Fruit fly (Drosophila melanogaster): ENCODE measurements around the gene Aplip1.

Aplip1 gene

DNA sequence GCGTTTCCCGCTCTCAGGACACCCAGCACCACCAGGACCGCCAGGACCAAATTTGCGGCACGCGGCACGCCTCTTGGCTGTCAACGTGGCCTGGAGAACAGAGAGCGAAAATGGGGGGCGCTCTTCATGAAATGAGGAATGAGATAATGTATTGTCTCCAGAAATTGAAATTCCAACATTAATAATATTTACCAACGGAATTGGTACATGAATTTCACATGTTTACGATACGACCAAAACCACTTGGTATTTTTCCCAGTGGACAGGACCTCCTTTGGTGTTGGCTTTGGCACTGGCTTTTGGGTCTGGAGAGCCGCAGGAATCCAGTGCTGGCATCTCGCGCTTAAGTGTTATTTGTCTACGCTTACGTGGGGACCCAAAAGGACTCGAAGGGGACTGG lies 12.7 kb upstream of the Aplip1 start:
- TF ChIP-seq CG4730 (GFP tag; IDR thresholded peaks at IDR 0.05): no peak
- no peak for TF ChIP-seq Dll (GFP tag; IDR thresholded peaks at IDR 0.05; ENCODE audit: partially characterized antibody)
- peak; percentile 60 for TF ChIP-seq CG14441 (GFP tag; IDR thresholded peaks at IDR 0.05)
- TF ChIP-seq CG31441 (GFP tag; IDR thresholded peaks at IDR 0.05): no peak
- TF ChIP-seq Elba2 (GFP tag; optimal IDR thresholded peaks at IDR 0.05): no peak
- no peak for TF ChIP-seq D (optimal IDR thresholded peaks at IDR 0.05)
- TF ChIP-seq D (GFP tag; optimal IDR thresholded peaks at IDR 0.05): no peak
- no peak for TF ChIP-seq CG2116 (GFP tag; optimal IDR thresholded peaks at IDR 0.05)
- no peak for TF ChIP-seq sens (GFP tag)
- TF ChIP-seq vfl (GFP tag; optimal IDR thresholded peaks at IDR 0.05): no peak
- no peak for TF ChIP-seq Vsx1 (GFP tag; optimal IDR thresholded peaks at IDR 0.05)
- no peak for TF ChIP-seq Trl (optimal IDR thresholded peaks at IDR 0.05)
- TF ChIP-seq Trl (GFP tag; optimal IDR thresholded peaks at IDR 0.05): no peak
- no peak for TF ChIP-seq peb (GFP tag; IDR thresholded peaks at IDR 0.05)
- TF ChIP-seq Fer3 (tag; optimal IDR thresholded peaks at IDR 0.05): peak; percentile 7
- peak; percentile 8 for TF ChIP-seq Camta (GFP tag; optimal IDR thresholded peaks at IDR 0.05)
- no peak for TF ChIP-seq CG3407 (GFP tag; optimal IDR thresholded peaks at IDR 0.05)
- no peak for TF ChIP-seq fd3F (GFP tag; optimal IDR thresholded peaks at IDR 0.05)
- no peak for TF ChIP-seq CG10267 (tag; optimal IDR thresholded peaks at IDR 0.05)
- peak; percentile 58 for TF ChIP-seq slbo (GFP tag; IDR thresholded peaks at IDR 0.05)
- TF ChIP-seq Gug (GFP tag; IDR thresholded peaks at IDR 0.05): peak; percentile 34; the same call in 1 of the 4 replicates
- TF ChIP-seq tap (tag; optimal IDR thresholded peaks at IDR 0.05): no peak
- TF ChIP-seq CG4328 (GFP tag; optimal IDR thresholded peaks at IDR 0.05): no peak
- no peak for TF ChIP-seq CG15479 (GFP tag; optimal IDR thresholded peaks at IDR 0.05)
- TF ChIP-seq CG8089 (GFP tag; optimal IDR thresholded peaks at IDR 0.05): no peak
- TF ChIP-seq CG8478 (optimal IDR thresholded peaks at IDR 0.05): no peak
- TF ChIP-seq sob (GFP tag; IDR thresholded peaks at IDR 0.05): no peak
- no peak for TF ChIP-seq CG12391 (tag; optimal IDR thresholded peaks at IDR 0.05)
- TF ChIP-seq Taf1 (GFP tag; IDR thresholded peaks at IDR 0.05): peak; percentile 33; the same call in 1 of the 2 replicates
- TF ChIP-seq CG9727 (GFP tag; optimal IDR thresholded peaks at IDR 0.05): no peak
- no peak for TF ChIP-seq BEAF-32 (GFP tag; optimal IDR thresholded peaks at IDR 0.05)
- TF ChIP-seq ATbp (GFP tag; optimal IDR thresholded peaks at IDR 0.05): no peak
- no peak for TF ChIP-seq Hey (tag; optimal IDR thresholded peaks at IDR 0.05)
- no peak for TF ChIP-seq Dip2 (GFP tag; IDR thresholded peaks at IDR 0.05)
- TF ChIP-seq Atf-2 (GFP tag; optimal IDR thresholded peaks at IDR 0.05): no peak
- no peak for TF ChIP-seq CG8765 (GFP tag; IDR thresholded peaks at IDR 0.05)
- TF ChIP-seq z (GFP tag; IDR thresholded peaks at IDR 0.05): no peak
- no peak for TF ChIP-seq MESR4 (GFP tag; optimal IDR thresholded peaks at IDR 0.05)
- peak; percentile 20 for TF ChIP-seq mam (GFP tag; optimal IDR thresholded peaks at IDR 0.05)
- TF ChIP-seq TFAM (GFP tag; optimal IDR thresholded peaks at IDR 0.05): no peak
- TF ChIP-seq CG10321 (GFP tag; IDR thresholded peaks at IDR 0.05): no peak
- TF ChIP-seq wdn (GFP tag; IDR thresholded peaks at IDR 0.05): no peak
- no peak for TF ChIP-seq pb (GFP tag; optimal IDR thresholded peaks at IDR 0.05)
- no peak for TF ChIP-seq oc (tag; optimal IDR thresholded peaks at IDR 0.05)
- TF ChIP-seq toy (GFP tag; IDR thresholded peaks at IDR 0.05): no peak
- TF ChIP-seq sqz (GFP tag; optimal IDR thresholded peaks at IDR 0.05): no peak
- no peak for TF ChIP-seq CG15696 (tag; optimal IDR thresholded peaks at IDR 0.05)
- TF ChIP-seq ac (GFP tag; optimal IDR thresholded peaks at IDR 0.05): no peak
- TF ChIP-seq CG13123 (GFP tag; optimal IDR thresholded peaks at IDR 0.05): no peak
- TF ChIP-seq Abd-B (GFP tag; optimal IDR thresholded peaks at IDR 0.05): no peak
- peak; percentile 34; the same call in 1 of the 2 replicates for TF ChIP-seq lmd (GFP tag; IDR thresholded peaks at IDR 0.05)
- no peak for TF ChIP-seq cato (GFP tag; optimal IDR thresholded peaks at IDR 0.05; ENCODE audit: borderline replicate concordance)
- peak; percentile 21 for TF ChIP-seq CG7839 (tag; optimal IDR thresholded peaks at IDR 0.05)

Data from whole organism, embryonic.